Fruit fly (Drosophila melanogaster): Measurements from ENCODE around the gene Pka-R1.

The Pka-R1 gene

dm6 chr3L:20797379-20797778 lies 18.5 kb upstream of the Pka-R1 start:
- no peak for TF ChIP-seq Smox (GFP tag; optimal IDR thresholded peaks at IDR 0.05)

dm6 chr3L:20798325-20798846 lies 17.5 kb upstream of the Pka-R1 start, which contains the start of the genes CG3698 and tzn:
Gene CG3698 (minus strand): TSS chr3L:20798375.
Gene tzn (plus strand): TSS chr3L:20798645.
- TF ChIP-seq OdsH (GFP tag; optimal IDR thresholded peaks at IDR 0.05): no peak
- TF ChIP-seq dac (GFP tag; optimal IDR thresholded peaks at IDR 0.05): peak; percentile 57
- no peak for TF ChIP-seq vri (GFP tag; optimal IDR thresholded peaks at IDR 0.05)
- TF ChIP-seq CG11762 (GFP tag; optimal IDR thresholded peaks at IDR 0.05; ENCODE audit: insufficient read depth): peak; percentile 49
- peak; percentile 47 for TF ChIP-seq CG11294 (GFP tag; IDR thresholded peaks at IDR 0.05)
- no peak for TF ChIP-seq Hr38 (GFP tag; optimal IDR thresholded peaks at IDR 0.05)
- peak; percentile 92 for TF ChIP-seq CG6854 (GFP tag; optimal IDR thresholded peaks at IDR 0.05)
- no peak for TF ChIP-seq net (GFP tag; optimal IDR thresholded peaks at IDR 0.05)
- no peak for TF ChIP-seq CG1621 (tag; optimal IDR thresholded peaks at IDR 0.05)
- TF ChIP-seq CG8632 (GFP tag; optimal IDR thresholded peaks at IDR 0.05): peak; percentile 73
- TF ChIP-seq CG32006 (GFP tag; optimal IDR thresholded peaks at IDR 0.05): no peak
- TF ChIP-seq Sox14 (GFP tag; optimal IDR thresholded peaks at IDR 0.05): no peak
- TF ChIP-seq ss (GFP tag; optimal IDR thresholded peaks at IDR 0.05): no peak
- peak; percentile 93 for TF ChIP-seq CG6163 (GFP tag; IDR thresholded peaks at IDR 0.05)
- peak; percentile 73 for TF ChIP-seq CG3032 (tag; optimal IDR thresholded peaks at IDR 0.05)
- peak; percentile 71 for TF ChIP-seq CG9139 (GFP tag; optimal IDR thresholded peaks at IDR 0.05)
- TF ChIP-seq Eip78C (GFP tag): no peak
- peak; percentile 86 for TF ChIP-seq lz (GFP tag; optimal IDR thresholded peaks at IDR 0.05)
- no peak for TF ChIP-seq CG6276 (GFP tag; optimal IDR thresholded peaks at IDR 0.05)
- no peak for TF ChIP-seq Hr4 (GFP tag; optimal IDR thresholded peaks at IDR 0.05)
- no peak for TF ChIP-seq Ets96B (tag; optimal IDR thresholded peaks at IDR 0.05)
- peak; percentile 79 for TF ChIP-seq CG11902 (GFP tag; optimal IDR thresholded peaks at IDR 0.05)
- no peak for TF ChIP-seq CG15336 (GFP tag; IDR thresholded peaks at IDR 0.05)
- TF ChIP-seq esn (GFP tag; optimal IDR thresholded peaks at IDR 0.05): peak; percentile 87
- TF ChIP-seq Ets21C (GFP tag; optimal IDR thresholded peaks at IDR 0.05): no peak
- TF ChIP-seq Sox15 (GFP tag; optimal IDR thresholded peaks at IDR 0.05): peak; percentile 72
- no peak for TF ChIP-seq spab (GFP tag; optimal IDR thresholded peaks at IDR 0.05)
- TF ChIP-seq Hr39 (GFP tag; optimal IDR thresholded peaks at IDR 0.05): no peak
- no peak for TF ChIP-seq Eip75B (GFP tag; optimal IDR thresholded peaks at IDR 0.05)
- no peak for TF ChIP-seq fd85E (GFP tag; optimal IDR thresholded peaks at IDR 0.05)
- peak; percentile 85 for TF ChIP-seq CG34406 (GFP tag; optimal IDR thresholded peaks at IDR 0.05)
- TF ChIP-seq CG3919 (GFP tag; optimal IDR thresholded peaks at IDR 0.05): no peak
- TF ChIP-seq Lpt (GFP tag; optimal IDR thresholded peaks at IDR 0.05): no peak
- no peak for TF ChIP-seq CG10669 (GFP tag; optimal IDR thresholded peaks at IDR 0.05)
- TF ChIP-seq CG31627 (GFP tag; optimal IDR thresholded peaks at IDR 0.05): peak; percentile 83
- TF ChIP-seq CG4318 (GFP tag; optimal IDR thresholded peaks at IDR 0.05): no peak
- no peak for TF ChIP-seq CG7368 (GFP tag; optimal IDR thresholded peaks at IDR 0.05)
- no peak for TF ChIP-seq achi (GFP tag; optimal IDR thresholded peaks at IDR 0.05)
- TF ChIP-seq CG10631 (GFP tag; optimal IDR thresholded peaks at IDR 0.05): no peak
- TF ChIP-seq Met (GFP tag; optimal IDR thresholded peaks at IDR 0.05): no peak
- TF ChIP-seq pdm3 (GFP tag; optimal IDR thresholded peaks at IDR 0.05): no peak
- TF ChIP-seq CG8119 (GFP tag; IDR thresholded peaks at IDR 0.05): no peak
- no peak for TF ChIP-seq Sox102F (GFP tag; optimal IDR thresholded peaks at IDR 0.05)
- TF ChIP-seq CG16779 (tag; optimal IDR thresholded peaks at IDR 0.05): no peak
- TF ChIP-seq salr (GFP tag; optimal IDR thresholded peaks at IDR 0.05): peak in 1 of 2 experiments; percentile 90
- no peak for TF ChIP-seq Smox (GFP tag; optimal IDR thresholded peaks at IDR 0.05)
- no peak for TF ChIP-seq CG6808 (GFP tag; optimal IDR thresholded peaks at IDR 0.05)
- peak; percentile 75 for TF ChIP-seq CG8319 (GFP tag; optimal IDR thresholded peaks at IDR 0.05)
- TF ChIP-seq eg (GFP tag; IDR thresholded peaks at IDR 0.05): no peak; the same call in 1 of the 3 replicates
- no peak for TF ChIP-seq fkh (GFP tag; optimal IDR thresholded peaks at IDR 0.05)
